Worm (Caenorhabditis elegans): ENCODE results near the gene Y116A8B.1.

Y116A8B.1 gene

ce11 chrIV:17265279-17265678 lies 49.1 kb downstream of the Y116A8B.1 start, which contains the start of gene str-187:
TSS of gene str-187 (plus strand) at chrIV:17265579.
- no peak for TF ChIP-seq M03D4.4 (tag; optimal IDR thresholded peaks at IDR 0.05)
- TF ChIP-seq tbx-8 (GFP tag; optimal IDR thresholded peaks at IDR 0.05) = no peak
- TF ChIP-seq ztf-11 (tag; optimal IDR thresholded peaks at IDR 0.05) = no peak
- TF ChIP-seq bed-3 (GFP tag; optimal IDR thresholded peaks at IDR 0.05) = no peak
- TF ChIP-seq snpc-4 (tag; optimal IDR thresholded peaks at IDR 0.05) = no peak
- TF ChIP-seq lsy-2 (tag; optimal IDR thresholded peaks at IDR 0.05) = no peak
- TF ChIP-seq hlh-1 (tag; optimal IDR thresholded peaks at IDR 0.05) = no peak
- TF ChIP-seq elt-3 (tag; optimal IDR thresholded peaks at IDR 0.05) = no peak
- TF ChIP-seq mab-5 (tag; optimal IDR thresholded peaks at IDR 0.05) = no peak
- no peak for TF ChIP-seq nhr-2 (tag; optimal IDR thresholded peaks at IDR 0.05)
- TF ChIP-seq nhr-76 (tag; optimal IDR thresholded peaks at IDR 0.05) = no peak
- no peak for TF ChIP-seq cnd-1 (tag; optimal IDR thresholded peaks at IDR 0.05)
- TF ChIP-seq elt-1 (tag; optimal IDR thresholded peaks at IDR 0.05; ENCODE audit: borderline replicate concordance, insufficient read depth) = no peak

- TF ChIP-seq flh-1 (GFP tag; optimal IDR thresholded peaks at IDR 0.05) (no peak), ceh-83 (GFP tag; optimal IDR thresholded peaks at IDR 0.05) (no peak), nhr-12 (tag; optimal IDR thresholded peaks at IDR 0.05) (no peak), lin-32 (GFP tag; optimal IDR thresholded peaks at IDR 0.05) (no peak), zip-8 (tag; optimal IDR thresholded peaks at IDR 0.05) (no peak), ceh-43 (GFP tag; optimal IDR thresholded peaks at IDR 0.05) (no peak), ztf-11 (tag; optimal IDR thresholded peaks at IDR 0.05) (no peak), nhr-76 (tag; optimal IDR thresholded peaks at IDR 0.05) (no peak), cnd-1 (tag; optimal IDR thresholded peaks at IDR 0.05) (no peak), sptf-1 (tag; optimal IDR thresholded peaks at IDR 0.05) (no peak), pha-4 (tag; optimal IDR thresholded peaks at IDR 0.05) (no peak), sem-2 (GFP tag; optimal IDR thresholded peaks at IDR 0.05) (no peak), M03D4.4 (tag; optimal IDR thresholded peaks at IDR 0.05) (no peak), mab-5 (tag; optimal IDR thresholded peaks at IDR 0.05) (no peak), lin-13 (tag; optimal IDR thresholded peaks at IDR 0.05) (no peak), tbx-8 (GFP tag; optimal IDR thresholded peaks at IDR 0.05) (no peak), hlh-1 (tag; optimal IDR thresholded peaks at IDR 0.05) (no peak), unc-120 (tag; optimal IDR thresholded peaks at IDR 0.05; ENCODE audit: poor library complexity, severe bottlenecking) (no peak)
Observed at ce11 chrIV:17265716-17266115, 49.6 kb downstream of the Y116A8B.1 start.
